Worm (Caenorhabditis elegans) whole organism, L3 larva: ENCODE results near the gene dhhc-8.

ENCODE experiments used
- R02D3.7 ChIP-seq: fragments of 150-350 bp; optimal IDR thresholded peaks from 2 replicates; lab custom pipeline; 2014; ENCODE audit warnings: missing biosample characterization, missing genetic modification characterization
- ZK546.5 ChIP-seq: sonication (generic microtip); optimal IDR thresholded peaks from 2 replicates; lab custom pipeline; 2017; ENCODE audit warnings: missing biosample characterization, missing genetic modification characterization
- aly-2 ChIP-seq: fragments of 150-350 bp; optimal IDR thresholded peaks from 2 replicates; lab custom pipeline; 2014; ENCODE audit warnings: missing biosample characterization, missing genetic modification characterization
- ama-1 ChIP-seq: fragments of 150-350 bp; optimal IDR thresholded peaks from 2 replicates; lab custom pipeline; 2018
- ceh-16 ChIP-seq: sonication (generic microtip); optimal IDR thresholded peaks from 2 replicates; lab custom pipeline; 2017; ENCODE audit warnings: missing biosample characterization, missing genetic modification characterization
- ceh-28 ChIP-seq: fragments of 150-350 bp; optimal IDR thresholded peaks from 2 replicates; lab custom pipeline; 2014; ENCODE audit warnings: missing biosample characterization, missing genetic modification reagents, missing genetic modification characterization
- ceh-82 ChIP-seq: fragments of 150-350 bp; optimal IDR thresholded peaks from 2 replicates; lab custom pipeline; 2014; ENCODE audit warnings: missing biosample characterization, missing genetic modification characterization
- ceh-9 ChIP-seq: sonication (generic microtip); optimal IDR thresholded peaks from 2 replicates; lab custom pipeline; 2018; ENCODE audit warnings: missing biosample characterization, missing genetic modification characterization
- daf-12 ChIP-seq: fragments of 150-350 bp; optimal IDR thresholded peaks from 2 replicates; lab custom pipeline; 2014; ENCODE audit warnings: missing biosample characterization, missing genetic modification reagents, missing genetic modification characterization
- egl-27 ChIP-seq: sonication (generic microtip); optimal IDR thresholded peaks from 4 replicates; lab custom pipeline; 2017; ENCODE audit warnings: missing biosample characterization, missing genetic modification reagents, missing genetic modification characterization
- egl-5 ChIP-seq: fragments of 150-350 bp; optimal IDR thresholded peaks from 2 replicates; lab custom pipeline; 2017; ENCODE audit warnings: missing biosample characterization, missing genetic modification reagents, missing genetic modification characterization, inconsistent platforms
- elt-1 ChIP-seq: fragments of 150-350 bp; optimal IDR thresholded peaks from 2 replicates; lab custom pipeline; 2014; ENCODE audit warnings: missing biosample characterization, missing genetic modification characterization
- elt-2 ChIP-seq: sonication (generic microtip); optimal IDR thresholded peaks from 2 replicates; lab custom pipeline; 2016; ENCODE audit warnings: missing genetic modification reagents, mild to moderate bottlenecking, missing genetic modification characterization, missing compliant biosample characterization
- elt-3 ChIP-seq, 3 experiments: fragments of 150-350 bp in 1 of 3; sonication (generic microtip) in 2 of 3; optimal IDR thresholded peaks; 2 replicates in 2 of 3; 4 replicates in 1 of 3; lab custom pipeline; 2014 to 2017; ENCODE audit warnings: missing biosample characterization in 3 of 3, missing genetic modification characterization in 3 of 3
- fkh-10 ChIP-seq: sonication (generic microtip); optimal IDR thresholded peaks from 2 replicates; lab custom pipeline; 2017; ENCODE audit warnings: missing biosample characterization, missing genetic modification reagents, missing genetic modification characterization
- fkh-2 ChIP-seq: fragments of 150-350 bp; optimal IDR thresholded peaks from 2 replicates; lab custom pipeline; 2014; ENCODE audit warnings: missing biosample characterization, missing genetic modification reagents, missing genetic modification characterization
- fos-1 ChIP-seq: fragments of 150-350 bp; optimal IDR thresholded peaks from 2 replicates; lab custom pipeline; 2014; ENCODE audit warnings: missing biosample characterization, missing genetic modification characterization
- hmg-11 ChIP-seq: sonication (generic microtip); optimal IDR thresholded peaks from 2 replicates; lab custom pipeline; 2016; ENCODE audit warnings: missing genetic modification characterization, missing compliant biosample characterization
- jun-1 ChIP-seq: fragments of 150-350 bp; optimal IDR thresholded peaks from 2 replicates; lab custom pipeline; 2014; ENCODE audit warnings: missing biosample characterization, missing genetic modification reagents, missing genetic modification characterization
- lin-15B ChIP-seq: fragments of 150-350 bp; optimal IDR thresholded peaks from 2 replicates; lab custom pipeline; 2014; ENCODE audit warnings: missing biosample characterization, missing genetic modification characterization
- lin-39 ChIP-seq: fragments of 150-350 bp; optimal IDR thresholded peaks from 2 replicates; lab custom pipeline; 2018; ENCODE audit warnings: missing biosample characterization, missing genetic modification reagents, missing genetic modification characterization
- lsy-12 ChIP-seq: sonication (generic microtip); optimal IDR thresholded peaks from 2 replicates; lab custom pipeline; 2016; ENCODE audit warnings: mild to moderate bottlenecking, missing genetic modification characterization, missing compliant biosample characterization
- mdl-1 ChIP-seq: fragments of 150-350 bp; optimal IDR thresholded peaks from 2 replicates; lab custom pipeline; 2014; ENCODE audit warnings: missing biosample characterization, missing genetic modification characterization
- mml-1 ChIP-seq: fragments of 150-350 bp; sonication (generic microtip); optimal IDR thresholded peaks from 3 replicates; lab custom pipeline; 2014; ENCODE audit warnings: missing biosample characterization, missing genetic modification characterization
- nfya-1 ChIP-seq: sonication (generic microtip); optimal IDR thresholded peaks from 2 replicates; lab custom pipeline; 2017; ENCODE audit warnings: missing genetic modification characterization, mild to moderate bottlenecking, missing compliant biosample characterization, antibody characterized with exemption, moderate library complexity; ENCODE audit not compliant: insufficient read depth
- nhr-11 ChIP-seq: fragments of 150-350 bp; optimal IDR thresholded peaks from 2 replicates; lab custom pipeline; 2014; ENCODE audit warnings: missing biosample characterization, missing genetic modification characterization
- nhr-12 ChIP-seq: fragments of 150-350 bp; optimal IDR thresholded peaks from 2 replicates; lab custom pipeline; 2014; ENCODE audit warnings: missing biosample characterization, missing genetic modification characterization
- nhr-23 ChIP-seq: fragments of 150-350 bp; optimal IDR thresholded peaks from 2 replicates; lab custom pipeline; 2014; ENCODE audit warnings: missing biosample characterization, missing genetic modification reagents, missing genetic modification characterization
- nhr-237 ChIP-seq: fragments of 150-350 bp; optimal IDR thresholded peaks from 2 replicates; lab custom pipeline; 2014; ENCODE audit warnings: missing biosample characterization, missing genetic modification characterization
- nhr-25 ChIP-seq: sonication (generic microtip); optimal IDR thresholded peaks from 2 replicates; lab custom pipeline; 2017; ENCODE audit warnings: missing biosample characterization, missing genetic modification characterization
- nhr-28 ChIP-seq: fragments of 150-350 bp; optimal IDR thresholded peaks from 2 replicates; lab custom pipeline; 2014; ENCODE audit warnings: missing biosample characterization, missing genetic modification characterization
- nhr-43 ChIP-seq: sonication (generic microtip); optimal IDR thresholded peaks from 2 replicates; lab custom pipeline; 2016; ENCODE audit warnings: mild to moderate bottlenecking, missing genetic modification characterization, missing compliant biosample characterization; ENCODE audit not compliant: poor library complexity, severe bottlenecking
- nhr-67 ChIP-seq: fragments of 150-350 bp; optimal IDR thresholded peaks from 2 replicates; lab custom pipeline; 2014; ENCODE audit warnings: missing biosample characterization, missing genetic modification characterization
- nhr-76 ChIP-seq: fragments of 150-350 bp; sonication (generic microtip); optimal IDR thresholded peaks from 5 replicates; lab custom pipeline; 2014; ENCODE audit warnings: missing biosample characterization, missing genetic modification characterization
- nhr-77 ChIP-seq: fragments of 150-350 bp; optimal IDR thresholded peaks from 2 replicates; lab custom pipeline; 2014; ENCODE audit warnings: missing biosample characterization, missing genetic modification characterization
- pha-4 ChIP-seq: fragments of 150-350 bp; optimal IDR thresholded peaks from 2 replicates; lab custom pipeline; 2014; ENCODE audit warnings: missing biosample characterization, missing genetic modification reagents, missing genetic modification characterization
- pqm-1 ChIP-seq: fragments of 150-350 bp; optimal IDR thresholded peaks from 2 replicates; lab custom pipeline; 2017; ENCODE audit warnings: missing biosample characterization, missing genetic modification characterization, inconsistent platforms
- sea-2 ChIP-seq: fragments of 150-350 bp; sonication (generic microtip); optimal IDR thresholded peaks from 4 replicates; lab custom pipeline; 2014; ENCODE audit warnings: missing biosample characterization, missing genetic modification reagents, missing genetic modification characterization
- skn-1 ChIP-seq: fragments of 150-350 bp; optimal IDR thresholded peaks from 2 replicates; lab custom pipeline; 2014; ENCODE audit warnings: missing biosample characterization, missing genetic modification characterization
- snpc-4 ChIP-seq: fragments of 150-350 bp; optimal IDR thresholded peaks from 2 replicates; lab custom pipeline; 2014; ENCODE audit warnings: missing biosample characterization, missing genetic modification characterization
- tbx-2 ChIP-seq: sonication (generic microtip); optimal IDR thresholded peaks from 2 replicates; lab custom pipeline; 2016; ENCODE audit warnings: mild to moderate bottlenecking, missing genetic modification characterization, missing compliant biosample characterization
- unc-39 ChIP-seq: sonication (generic microtip); optimal IDR thresholded peaks from 4 replicates; lab custom pipeline; 2017; ENCODE audit warnings: missing biosample characterization, missing genetic modification characterization
- unc-62 ChIP-seq: fragments of 150-350 bp; sonication (generic microtip); optimal IDR thresholded peaks from 4 replicates; lab custom pipeline; 2014; ENCODE audit warnings: missing biosample characterization, missing genetic modification reagents, missing genetic modification characterization
- zag-1 ChIP-seq: fragments of 150-350 bp; optimal IDR thresholded peaks from 2 replicates; lab custom pipeline; 2014; ENCODE audit warnings: missing biosample characterization, missing genetic modification characterization
- ztf-11 ChIP-seq: fragments of 150-350 bp; optimal IDR thresholded peaks from 2 replicates; lab custom pipeline; 2014; ENCODE audit warnings: missing biosample characterization, missing genetic modification characterization
- ztf-4 ChIP-seq: fragments of 150-350 bp; optimal IDR thresholded peaks from 2 replicates; lab custom pipeline; 2014; ENCODE audit warnings: missing biosample characterization, missing genetic modification characterization

The dhhc-8 gene

ce11 chrIII:13061136-13061535 is 46.3 kb upstream of the dhhc-8 start (continued):
- TF ChIP-seq ceh-82 (peak; percentile 80), elt-3 (tag; optimal IDR thresholded peaks at IDR 0.05; lab: Kevin White, UChicago) (no peak), elt-1 (tag; lab: Kevin White, UChicago) (peak; percentile 5), nhr-237 (tag; lab: Kevin White, UChicago) (no peak)

DNA sequence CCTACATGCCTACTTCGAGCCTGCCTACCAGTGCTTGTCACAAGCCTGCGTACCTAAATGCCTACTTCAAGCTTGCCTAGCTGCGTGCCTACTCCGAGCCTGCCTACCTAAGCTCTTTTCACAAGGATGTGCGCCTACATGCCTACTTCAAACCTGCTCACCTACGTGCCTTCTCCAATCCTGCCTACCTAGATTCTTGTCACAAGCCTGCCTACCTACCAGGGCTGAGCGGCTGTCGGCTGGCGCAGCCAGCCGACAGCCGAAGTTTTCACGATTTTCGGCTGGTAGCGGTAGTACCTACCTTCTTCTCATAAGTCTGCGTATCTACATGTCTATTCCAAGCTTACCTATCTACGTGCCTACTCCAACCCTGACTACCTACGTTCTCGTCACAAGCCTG is 45.7 kb upstream of the dhhc-8 start:
- TF ChIP-seq aly-2 (tag; lab: Kevin White, UChicago) (no peak), hmg-11 (no peak), jun-1 (tag; lab: Kevin White, UChicago) (no peak), nfya-1 (tag; lab: Kevin White, UChicago) (no peak), unc-62 (GFP tag; lab: Kevin White, UChicago) (no peak), lin-15B (tag; lab: Kevin White, UChicago) (no peak), ztf-11 (tag; lab: Kevin White, UChicago) (no peak), ceh-28 (no peak), ama-1 (lab: Kevin White, UChicago) (no peak), sea-2 (GFP tag; lab: Kevin White, UChicago) (no peak), nhr-77 (tag; lab: Kevin White, UChicago) (no peak), snpc-4 (no peak), elt-3 (tag; optimal IDR thresholded peaks at IDR 0.05; lab: Kevin White, UChicago) (no peak), egl-5 (tag; lab: Kevin White, UChicago) (no peak), nhr-28 (tag; lab: Kevin White, UChicago) (no peak)
- TF ChIP-seq, all 47 proteins: peak for 0

- TF ChIP-seq ama-1 (lab: Kevin White, UChicago) = peak; percentile 64
- no peak for TF ChIP-seq ceh-16 (tag; lab: Kevin White, UChicago)
- TF ChIP-seq unc-39 (tag; lab: Kevin White, UChicago) = peak; percentile 49
- TF ChIP-seq unc-62 (GFP tag; lab: Kevin White, UChicago) = peak; percentile 87
- no peak for TF ChIP-seq daf-12 (tag; lab: Kevin White, UChicago)
- peak; percentile 97 for TF ChIP-seq nfya-1 (tag; lab: Kevin White, UChicago)
- peak; percentile 84 for TF ChIP-seq elt-1 (tag; lab: Kevin White, UChicago)
- TF ChIP-seq nhr-25 (tag; lab: Kevin White, UChicago) = peak; percentile 90
- peak; percentile 82 for TF ChIP-seq lsy-12
- TF ChIP-seq ceh-28 = peak; percentile 84
- TF ChIP-seq nhr-77 (tag; lab: Kevin White, UChicago) = peak; percentile 19
- TF ChIP-seq ztf-4 (tag; lab: Kevin White, UChicago) = peak; percentile 75
- TF ChIP-seq hmg-11 = peak; percentile 99
- no peak for TF ChIP-seq ZK546.5 (tag; lab: Kevin White, UChicago)
- TF ChIP-seq fkh-2 (tag; lab: Kevin White, UChicago) = peak; percentile 85
- TF ChIP-seq egl-27 (tag; lab: Kevin White, UChicago) = peak; percentile 89
- peak; percentile 56 for TF ChIP-seq elt-2 (tag; lab: Kevin White, UChicago)
- TF ChIP-seq egl-5 (tag; lab: Kevin White, UChicago) = peak; percentile 97
- peak; percentile 77 for TF ChIP-seq nhr-11 (tag; lab: Kevin White, UChicago)
- peak; percentile 65 for TF ChIP-seq snpc-4
- TF ChIP-seq skn-1 = peak; percentile 78
- TF ChIP-seq nhr-67 = no peak
- TF ChIP-seq nhr-23 (tag; lab: Kevin White, UChicago) = peak; percentile 83
- TF ChIP-seq aly-2 (tag; lab: Kevin White, UChicago) = peak; percentile 35
- no peak for TF ChIP-seq elt-3 (tag; optimal IDR thresholded peaks at IDR 0.05; lab: Kevin White, UChicago)
- TF ChIP-seq nhr-43 = peak; percentile 49
- peak; percentile 37 for TF ChIP-seq fos-1 (tag; lab: Kevin White, UChicago)
- TF ChIP-seq nhr-76 (tag; lab: Kevin White, UChicago) = no peak
- no peak for TF ChIP-seq mml-1
- peak; percentile 6 for TF ChIP-seq sea-2 (GFP tag; lab: Kevin White, UChicago)
- TF ChIP-seq pha-4 (tag; lab: Kevin White, UChicago) = peak; percentile 97
- TF ChIP-seq ceh-82 = peak; percentile 55
- peak; percentile 41 for TF ChIP-seq pqm-1 (tag; lab: Kevin White, UChicago)
- TF ChIP-seq zag-1 = peak; percentile 38
- TF ChIP-seq nhr-12 (tag; lab: Kevin White, UChicago) = no peak
- peak; percentile 97 for TF ChIP-seq lin-39 (tag; lab: Kevin White, UChicago)
- no peak for TF ChIP-seq nhr-237 (tag; lab: Kevin White, UChicago)
- peak; percentile 61 for TF ChIP-seq mdl-1
- TF ChIP-seq ztf-11 (tag; lab: Kevin White, UChicago) = no peak
- TF ChIP-seq tbx-2 (tag; lab: Kevin White, UChicago) = peak; percentile 83
- TF ChIP-seq lin-15B (tag; lab: Kevin White, UChicago) = peak; percentile 66
- peak; percentile 98 for TF ChIP-seq fkh-10 (GFP tag; lab: Kevin White, UChicago)
- no peak for TF ChIP-seq ceh-9 (tag; lab: Kevin White, UChicago)
- TF ChIP-seq nhr-28 (tag; lab: Kevin White, UChicago) = no peak
- TF ChIP-seq R02D3.7 (tag; lab: Kevin White, UChicago) = peak; percentile 80
- TF ChIP-seq jun-1 (tag; lab: Kevin White, UChicago) = peak; percentile 94
These were observed 44.9 kb upstream of the dhhc-8 start for ce11 chrIII:13062414-13062965.
